Worm (Caenorhabditis elegans) whole organism, early embryonic: ENCODE measurements around the gene Y113G7B.28.

Experiments
- B0310.2 ChIP-seq: sonication (generic microtip); optimal IDR thresholded peaks from 2 replicates; lab custom pipeline; 2016; ENCODE audit warnings: mild to moderate bottlenecking, missing genetic modification characterization, missing compliant biosample characterization
- F13C5.2 ChIP-seq: sonication (generic microtip); optimal IDR thresholded peaks from 2 replicates; lab custom pipeline; 2017; ENCODE audit warnings: mild to moderate bottlenecking, missing genetic modification characterization, inconsistent platforms, missing compliant biosample characterization
- aly-1 ChIP-seq: sonication (generic microtip); optimal IDR thresholded peaks from 2 replicates; lab custom pipeline; 2016; ENCODE audit warnings: missing genetic modification characterization, missing compliant biosample characterization
- ama-1 ChIP-seq: fragments of 150-350 bp; optimal IDR thresholded peaks from 2 replicates; lab custom pipeline; 2014
- ceh-13 ChIP-seq: fragments of 200-800 bp; sonication (Bioruptor generic); optimal IDR thresholded peaks from 2 replicates; lab custom pipeline; 2018; ENCODE audit warnings: mild to moderate bottlenecking, missing genetic modification characterization, missing compliant biosample characterization
- ceh-36 ChIP-seq: sonication (generic microtip); optimal IDR thresholded peaks from 2 replicates; lab custom pipeline; 2016; ENCODE audit warnings: missing genetic modification characterization, inconsistent platforms, missing compliant biosample characterization
- ets-7 ChIP-seq: sonication (generic microtip); optimal IDR thresholded peaks from 2 replicates; lab custom pipeline; 2016; ENCODE audit warnings: missing genotype, missing genetic modification characterization, missing compliant biosample characterization
- flt-1 ChIP-seq: fragments of 200-800 bp; sonication (Bioruptor generic); IDR thresholded peaks from 2 replicates; pipeline ENCODE4 v1.3.6; 2022; ENCODE audit warnings: missing genetic modification characterization, missing compliant biosample characterization
- hmbx-1 ChIP-seq: sonication (generic microtip); optimal IDR thresholded peaks from 2 replicates; lab custom pipeline; 2016; ENCODE audit warnings: mild to moderate bottlenecking, missing genetic modification characterization, missing compliant biosample characterization
- hmg-4 ChIP-seq: fragments of 200-800 bp; sonication (Bioruptor generic); optimal IDR thresholded peaks from 2 replicates; lab custom pipeline; 2018; ENCODE audit warnings: mild to moderate bottlenecking, missing genetic modification characterization, missing compliant biosample characterization
- hnd-1 ChIP-seq: sonication (generic microtip); optimal IDR thresholded peaks from 2 replicates; lab custom pipeline; 2016; ENCODE audit warnings: missing genetic modification characterization, missing compliant biosample characterization
- pes-1 ChIP-seq: fragments of 200-800 bp; sonication (Bioruptor generic); IDR thresholded peaks from 2 replicates; pipeline ENCODE4 v1.3.6; 2022; ENCODE audit warnings: missing genetic modification reagents, missing genetic modification characterization, missing compliant biosample characterization
- scrt-1 ChIP-seq: fragments of 200-800 bp; sonication (Bioruptor generic); IDR thresholded peaks from 2 replicates; pipeline ENCODE4 v1.3.6; 2022; ENCODE audit warnings: missing genetic modification characterization, missing compliant biosample characterization
- sea-1 ChIP-seq: fragments of 200-800 bp; sonication (Bioruptor generic); conservative IDR thresholded peaks from 2 replicates; pipeline ENCODE4 v1.3.6; 2022; ENCODE audit warnings: missing genetic modification characterization, missing compliant biosample characterization
- tbx-11 ChIP-seq: fragments of 200-800 bp; sonication (Bioruptor generic); IDR thresholded peaks from 2 replicates; pipeline ENCODE4 v1.3.6; 2022; ENCODE audit warnings: missing genetic modification characterization, missing compliant biosample characterization
- tbx-37 ChIP-seq: fragments of 200-800 bp; sonication (Bioruptor generic); conservative IDR thresholded peaks from 2 replicates; pipeline ENCODE4 v1.3.6; 2022; ENCODE audit warnings: missing genetic modification reagents, missing genetic modification characterization, missing compliant biosample characterization
- tra-4 ChIP-seq: sonication (generic microtip); optimal IDR thresholded peaks from 2 replicates; lab custom pipeline; 2017; ENCODE audit warnings: missing genetic modification characterization, missing compliant biosample characterization

The Y113G7B.28 gene

ce11 chrV:20203085-20203484 is 7.3 kb downstream of the Y113G7B.28 start, which contains the start of gene fbxa-113:
TSS of gene fbxa-113 (plus strand) at chrV:20203385.
- TF ChIP-seq tbx-11 (GFP tag; lab: Robert Waterston, UW) (no peak), sea-1 (no peak), ceh-36 (no peak), ceh-13 (GFP tag; lab: Kevin White, UChicago) (no peak), flt-1 (GFP tag; lab: Robert Waterston, UW) (no peak), aly-1 (tag; lab: Kevin White, UChicago) (no peak), hmg-4 (GFP tag; lab: Kevin White, UChicago) (no peak), ets-7 (tag; lab: Kevin White, UChicago) (no peak), tra-4 (tag; lab: Kevin White, UChicago) (no peak), tbx-37 (GFP tag; lab: Robert Waterston, UW) (no peak), B0310.2 (tag; lab: Kevin White, UChicago) (no peak), ama-1 (lab: Kevin White, UChicago) (no peak), hmbx-1 (tag; lab: Kevin White, UChicago) (no peak), F13C5.2 (tag; lab: Kevin White, UChicago) (no peak)

ce11 chrV:20206086-20206485 is 10.3 kb downstream of the Y113G7B.28 start, which contains the start of the genes fbxb-59 and srbc-34:
TSS of gene fbxb-59 (minus strand) at chrV:20206186.
TSS of gene srbc-34 (plus strand) at chrV:20206318.
- TF ChIP-seq ets-7 (tag; lab: Kevin White, UChicago) (no peak), hmbx-1 (tag; lab: Kevin White, UChicago) (no peak), hnd-1 (tag; lab: Kevin White, UChicago) (no peak), ceh-13 (GFP tag; lab: Kevin White, UChicago) (no peak), ceh-36 (no peak), tbx-37 (GFP tag; lab: Robert Waterston, UW) (no peak), scrt-1 (GFP tag; lab: Robert Waterston, UW) (no peak), aly-1 (tag; lab: Kevin White, UChicago) (no peak), tbx-11 (GFP tag; lab: Robert Waterston, UW) (no peak), pes-1 (GFP tag; lab: Robert Waterston, UW) (no peak), sea-1 (no peak), B0310.2 (tag; lab: Kevin White, UChicago) (no peak), F13C5.2 (tag; lab: Kevin White, UChicago) (no peak), tra-4 (tag; lab: Kevin White, UChicago) (no peak), ama-1 (lab: Kevin White, UChicago) (no peak), hmg-4 (GFP tag; lab: Kevin White, UChicago) (no peak), flt-1 (GFP tag; lab: Robert Waterston, UW) (no peak)

ce11 chrV:20212584-20212983 is 16.8 kb downstream of the Y113G7B.28 start, which contains the start of gene Y113G7B.12:
TSS of gene Y113G7B.12 (minus strand) at chrV:20212684.
- TF ChIP-seq aly-1 (tag; lab: Kevin White, UChicago) (no peak), ceh-36 (no peak), ets-7 (tag; lab: Kevin White, UChicago) (no peak), B0310.2 (tag; lab: Kevin White, UChicago) (no peak), F13C5.2 (tag; lab: Kevin White, UChicago) (no peak), hmbx-1 (tag; lab: Kevin White, UChicago) (no peak), ceh-13 (GFP tag; lab: Kevin White, UChicago) (no peak), sea-1 (no peak), hmg-4 (GFP tag; lab: Kevin White, UChicago) (no peak), tra-4 (tag; lab: Kevin White, UChicago) (no peak)

DNA sequence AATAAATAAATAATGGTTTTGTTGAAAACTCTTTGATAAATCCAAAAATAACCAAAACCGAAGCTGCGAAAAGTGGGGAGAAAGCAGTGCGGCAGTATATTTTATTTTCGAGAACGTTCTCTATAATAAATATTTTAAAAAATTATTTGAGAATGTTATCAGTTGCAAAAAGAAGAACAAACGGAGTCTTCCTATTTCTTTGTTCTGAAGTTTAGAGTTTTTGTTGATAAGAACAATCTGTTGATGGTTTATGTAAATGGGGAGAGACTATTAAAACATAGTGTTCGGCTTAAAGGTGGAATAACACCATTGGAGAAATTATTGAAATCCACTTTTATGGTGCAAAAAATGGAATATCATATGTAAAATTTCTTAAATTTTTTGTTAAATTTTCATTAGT is 17.3 kb downstream of the Y113G7B.28 start:
- no peak for TF ChIP-seq hmbx-1 (tag; lab: Kevin White, UChicago)
- no peak for TF ChIP-seq pes-1 (GFP tag; lab: Robert Waterston, UW)
- TF ChIP-seq B0310.2 (tag; lab: Kevin White, UChicago), result no peak
- TF ChIP-seq tbx-37 (GFP tag; lab: Robert Waterston, UW), result no peak
- no peak for TF ChIP-seq hmg-4 (GFP tag; lab: Kevin White, UChicago)
- TF ChIP-seq F13C5.2 (tag; lab: Kevin White, UChicago), result no peak
- TF ChIP-seq scrt-1 (GFP tag; lab: Robert Waterston, UW), result no peak
- TF ChIP-seq tbx-11 (GFP tag; lab: Robert Waterston, UW), result no peak
- TF ChIP-seq aly-1 (tag; lab: Kevin White, UChicago), result no peak
- no peak for TF ChIP-seq ama-1 (lab: Kevin White, UChicago)
- no peak for TF ChIP-seq sea-1
- no peak for TF ChIP-seq ceh-13 (GFP tag; lab: Kevin White, UChicago)
- TF ChIP-seq tra-4 (tag; lab: Kevin White, UChicago), result no peak

- TF ChIP-seq tbx-37 (GFP tag; lab: Robert Waterston, UW) (no peak), hmbx-1 (tag; lab: Kevin White, UChicago) (no peak), ceh-13 (GFP tag; lab: Kevin White, UChicago) (no peak), ama-1 (lab: Kevin White, UChicago) (no peak), pes-1 (GFP tag; lab: Robert Waterston, UW) (no peak), hnd-1 (tag; lab: Kevin White, UChicago) (no peak), flt-1 (GFP tag; lab: Robert Waterston, UW) (no peak), sea-1 (no peak), tbx-11 (GFP tag; lab: Robert Waterston, UW) (no peak), aly-1 (tag; lab: Kevin White, UChicago) (no peak), scrt-1 (GFP tag; lab: Robert Waterston, UW) (no peak), F13C5.2 (tag; lab: Kevin White, UChicago) (no peak)
Measured at ce11 chrV:20215197-20215596, 19.4 kb downstream of the Y113G7B.28 start, which contains the start of gene Y113G7B.11. TSS of gene Y113G7B.11 (minus strand) at chrV:20215297.

DNA sequence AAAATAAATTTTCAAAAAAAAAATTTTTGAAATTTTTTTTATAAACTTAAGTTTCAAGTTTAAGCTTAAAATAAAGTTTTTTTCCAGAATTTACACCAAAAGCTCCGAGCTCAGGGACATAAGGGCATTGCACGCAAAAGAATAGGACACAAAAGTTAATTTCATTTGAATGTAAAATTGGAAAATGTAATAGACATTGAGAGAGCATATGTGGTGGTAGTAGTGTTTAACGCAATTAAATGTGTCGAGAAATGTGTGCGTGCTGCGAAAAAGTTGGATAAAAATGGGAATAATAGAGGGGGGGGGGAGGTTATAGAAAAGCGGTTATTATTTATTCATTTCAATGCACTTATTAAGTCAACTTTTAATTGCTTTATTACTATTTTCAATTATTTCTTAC is 24.8 kb downstream of the Y113G7B.28 start:
- no peak for TF ChIP-seq hmg-4 (GFP tag; lab: Kevin White, UChicago)
- no peak for TF ChIP-seq B0310.2 (tag; lab: Kevin White, UChicago)
- no peak for TF ChIP-seq hmbx-1 (tag; lab: Kevin White, UChicago)
- no peak for TF ChIP-seq sea-1
- no peak for TF ChIP-seq pes-1 (GFP tag; lab: Robert Waterston, UW)
- TF ChIP-seq scrt-1 (GFP tag; lab: Robert Waterston, UW), result no peak
- TF ChIP-seq flt-1 (GFP tag; lab: Robert Waterston, UW), result no peak
- TF ChIP-seq tra-4 (tag; lab: Kevin White, UChicago), result no peak
- TF ChIP-seq ets-7 (tag; lab: Kevin White, UChicago), result no peak
